Worm (Caenorhabditis elegans) whole organism, L2 larva: Measurements from ENCODE around the gene F29A7.6.
A peak's percentile ranks its signal among the peaks of the same experiment; 100 is the strongest.

Experiments used
- C34F6.9 ChIP-seq: fragments of 150-350 bp; optimal IDR thresholded peaks from 2 replicates; lab custom pipeline; 2014; ENCODE audit warnings: missing biosample characterization, missing genetic modification characterization
- F13H6.1 ChIP-seq: sonication (generic microtip); optimal IDR thresholded peaks from 2 replicates; lab custom pipeline; 2016; ENCODE audit warnings: missing genetic modification characterization, missing compliant biosample characterization
- Y55F3AM.14 ChIP-seq: fragments of 200-800 bp; sonication (Bioruptor generic); optimal IDR thresholded peaks from 2 replicates; lab custom pipeline; 2018; ENCODE audit warnings: mild to moderate bottlenecking, missing genetic modification characterization, missing compliant biosample characterization
- alr-1 ChIP-seq: fragments of 150-350 bp; optimal IDR thresholded peaks from 2 replicates; lab custom pipeline; 2014; ENCODE audit warnings: missing biosample characterization, missing genetic modification characterization
- aly-2 ChIP-seq: fragments of 150-350 bp; optimal IDR thresholded peaks from 2 replicates; lab custom pipeline; 2014; ENCODE audit warnings: missing biosample characterization, missing genetic modification characterization
- blmp-1 ChIP-seq: sonication (generic microtip); optimal IDR thresholded peaks from 2 replicates; lab custom pipeline; 2017; ENCODE audit warnings: missing genetic modification characterization, mild to moderate bottlenecking, missing compliant biosample characterization, antibody characterized with exemption, moderate library complexity; ENCODE audit not compliant: insufficient read depth
- ceh-16 ChIP-seq: fragments of 150-350 bp; optimal IDR thresholded peaks from 2 replicates; lab custom pipeline; 2014; ENCODE audit warnings: missing biosample characterization, missing genetic modification characterization
- ceh-82 ChIP-seq: fragments of 150-350 bp; optimal IDR thresholded peaks from 2 replicates; lab custom pipeline; 2014; ENCODE audit warnings: missing biosample characterization, missing genetic modification characterization
- dmd-4 ChIP-seq: sonication (generic microtip); optimal IDR thresholded peaks from 2 replicates; lab custom pipeline; 2017; ENCODE audit warnings: missing biosample characterization, missing genetic modification characterization
- fos-1 ChIP-seq: fragments of 150-350 bp; optimal IDR thresholded peaks from 2 replicates; lab custom pipeline; 2014; ENCODE audit warnings: missing biosample characterization, missing genetic modification characterization
- lin-11 ChIP-seq: fragments of 150-350 bp; sonication (generic microtip); optimal IDR thresholded peaks from 2 replicates; lab custom pipeline; 2014; ENCODE audit warnings: missing biosample characterization, missing genetic modification characterization, inconsistent platforms, mixed read lengths
- lin-13 ChIP-seq: fragments of 150-350 bp; optimal IDR thresholded peaks from 2 replicates; lab custom pipeline; 2014; ENCODE audit warnings: missing biosample characterization, missing genetic modification reagents, missing genetic modification characterization
- lin-39 ChIP-seq: fragments of 150-350 bp; optimal IDR thresholded peaks from 2 replicates; lab custom pipeline; 2014; ENCODE audit warnings: missing biosample characterization, missing genetic modification reagents, missing genetic modification characterization
- lsy-2 ChIP-seq, 2 experiments: fragments of 150-350 bp in 1 of 2; sonication (generic microtip) in 1 of 2; optimal IDR thresholded peaks; 2 replicates each; lab custom pipeline; 2014 to 2017; ENCODE audit warnings: missing biosample characterization in 2 of 2, missing genetic modification characterization in 2 of 2
- mab-5 ChIP-seq: fragments of 150-350 bp; optimal IDR thresholded peaks from 2 replicates; lab custom pipeline; 2014; ENCODE audit warnings: missing biosample characterization, missing genetic modification characterization
- mbf-1 ChIP-seq: sonication (generic microtip); optimal IDR thresholded peaks from 2 replicates; lab custom pipeline; 2017; ENCODE audit warnings: missing biosample characterization, missing genetic modification characterization
- mdl-1 ChIP-seq, 2 experiments: fragments of 150-350 bp in 1 of 2; sonication (generic microtip) in 1 of 2; optimal IDR thresholded peaks; 2 replicates each; lab custom pipeline; 2017; ENCODE audit warnings: missing biosample characterization in 2 of 2, missing genetic modification characterization in 2 of 2
- nhr-10 ChIP-seq: sonication (generic microtip); optimal IDR thresholded peaks from 2 replicates; lab custom pipeline; 2017; ENCODE audit warnings: missing biosample characterization, missing genetic modification characterization
- nhr-11 ChIP-seq: fragments of 150-350 bp; optimal IDR thresholded peaks from 2 replicates; lab custom pipeline; 2014; ENCODE audit warnings: missing biosample characterization, missing genetic modification characterization
- nhr-129 ChIP-seq: fragments of 150-350 bp; optimal IDR thresholded peaks from 2 replicates; lab custom pipeline; 2014; ENCODE audit warnings: missing biosample characterization, missing genetic modification characterization
- nhr-21 ChIP-seq: fragments of 150-350 bp; optimal IDR thresholded peaks from 2 replicates; lab custom pipeline; 2014; ENCODE audit warnings: missing biosample characterization, missing genetic modification characterization
- nhr-23 ChIP-seq: fragments of 150-350 bp; optimal IDR thresholded peaks from 2 replicates; lab custom pipeline; 2014; ENCODE audit warnings: missing biosample characterization, missing genetic modification reagents, missing genetic modification characterization
- nhr-237 ChIP-seq: fragments of 150-350 bp; optimal IDR thresholded peaks from 2 replicates; lab custom pipeline; 2014; ENCODE audit warnings: missing biosample characterization, missing genetic modification characterization
- nhr-6 ChIP-seq: fragments of 150-350 bp; optimal IDR thresholded peaks from 2 replicates; lab custom pipeline; 2014; ENCODE audit warnings: missing biosample characterization, missing genetic modification characterization
- nhr-77 ChIP-seq: fragments of 150-350 bp; optimal IDR thresholded peaks from 2 replicates; lab custom pipeline; 2014; ENCODE audit warnings: missing biosample characterization, missing genetic modification characterization
- sem-4 ChIP-seq: fragments of 150-350 bp; optimal IDR thresholded peaks from 2 replicates; lab custom pipeline; 2014; ENCODE audit warnings: missing biosample characterization, missing genetic modification reagents, missing genetic modification characterization
- skn-1 ChIP-seq: sonication (generic microtip); optimal IDR thresholded peaks from 2 replicates; lab custom pipeline; 2017; ENCODE audit warnings: missing biosample characterization, missing genetic modification characterization
- sma-9 ChIP-seq, 2 experiments: fragments of 150-350 bp in 1 of 2; sonication (generic microtip) in 1 of 2; optimal IDR thresholded peaks; 2 replicates each; lab custom pipeline; 2014 to 2016; ENCODE audit warnings: missing genetic modification characterization in 2 of 2, mild to moderate bottlenecking in 1 of 2, missing biosample characterization in 1 of 2, missing compliant biosample characterization in 1 of 2, missing genetic modification reagents in 1 of 2, moderate library complexity in 1 of 2
- snpc-4 ChIP-seq: fragments of 150-350 bp; optimal IDR thresholded peaks from 2 replicates; lab custom pipeline; 2014; ENCODE audit warnings: missing biosample characterization, missing genetic modification characterization
- unc-39 ChIP-seq: fragments of 150-350 bp; optimal IDR thresholded peaks from 2 replicates; lab custom pipeline; 2014; ENCODE audit warnings: missing biosample characterization, missing genetic modification characterization
- unc-55 ChIP-seq: fragments of 150-350 bp; sonication (generic microtip); optimal IDR thresholded peaks from 3 replicates; lab custom pipeline; 2014; ENCODE audit warnings: missing biosample characterization, missing genetic modification reagents, missing genetic modification characterization
- unc-62 ChIP-seq: fragments of 150-350 bp; optimal IDR thresholded peaks from 2 replicates; lab custom pipeline; 2014; ENCODE audit warnings: missing biosample characterization, missing genetic modification reagents, missing genetic modification characterization
- zag-1 ChIP-seq: fragments of 150-350 bp; optimal IDR thresholded peaks from 2 replicates; lab custom pipeline; 2014; ENCODE audit warnings: missing biosample characterization, missing genetic modification characterization
- ztf-1 ChIP-seq: fragments of 200-800 bp; sonication (Bioruptor generic); conservative IDR thresholded peaks from 2 replicates; pipeline ENCODE4 v1.3.6; 2022; ENCODE audit warnings: missing genetic modification characterization, missing compliant biosample characterization
- ztf-4 ChIP-seq: fragments of 150-350 bp; optimal IDR thresholded peaks from 2 replicates; lab custom pipeline; 2014; ENCODE audit warnings: missing biosample characterization, missing genetic modification characterization

Gene F29A7.6

DNA sequence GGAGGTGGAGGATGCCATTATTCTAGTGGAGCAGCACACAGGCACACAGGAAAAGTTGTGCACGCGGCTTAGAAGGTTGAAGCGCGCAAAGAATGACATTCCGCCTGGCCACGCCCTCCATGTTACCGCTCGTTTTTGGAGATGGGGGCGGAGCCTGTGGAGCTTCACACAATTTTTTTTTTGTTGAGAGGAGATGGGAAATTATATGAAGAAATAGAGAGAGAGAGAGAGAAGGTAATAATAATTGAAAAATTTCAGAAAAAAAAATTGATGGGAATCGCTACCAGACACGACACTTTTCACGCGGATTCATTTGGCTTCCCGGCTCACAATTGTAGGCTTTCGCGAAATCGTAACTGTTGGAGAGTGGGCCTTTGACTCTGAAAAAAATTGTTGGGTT, 35.1 kb downstream of the F29A7.6 start, which contains the start of gene T05A8.3:
TSS of gene T05A8.3 (minus strand) at position 101 of the 400 bp plus-strand sequence.
- TF ChIP-seq skn-1 (no peak), alr-1 (no peak), snpc-4 (tag; lab: Kevin White, UChicago) (no peak), blmp-1 (tag; lab: Kevin White, UChicago) (no peak), nhr-10 (tag; lab: Kevin White, UChicago) (no peak), Y55F3AM.14 (no peak), lsy-2 (tag; optimal IDR thresholded peaks at IDR 0.05; lab: Kevin White, UChicago) (no peak), unc-55 (GFP tag; lab: Kevin White, UChicago) (no peak), nhr-6 (no peak), nhr-237 (tag; lab: Kevin White, UChicago) (no peak), nhr-23 (tag; lab: Kevin White, UChicago) (no peak), ztf-4 (tag; lab: Kevin White, UChicago) (no peak), sem-4 (tag; lab: Kevin White, UChicago) (no peak), mab-5 (tag; lab: Kevin White, UChicago) (no peak), ceh-82 (tag; lab: Kevin White, UChicago) (no peak)

DNA sequence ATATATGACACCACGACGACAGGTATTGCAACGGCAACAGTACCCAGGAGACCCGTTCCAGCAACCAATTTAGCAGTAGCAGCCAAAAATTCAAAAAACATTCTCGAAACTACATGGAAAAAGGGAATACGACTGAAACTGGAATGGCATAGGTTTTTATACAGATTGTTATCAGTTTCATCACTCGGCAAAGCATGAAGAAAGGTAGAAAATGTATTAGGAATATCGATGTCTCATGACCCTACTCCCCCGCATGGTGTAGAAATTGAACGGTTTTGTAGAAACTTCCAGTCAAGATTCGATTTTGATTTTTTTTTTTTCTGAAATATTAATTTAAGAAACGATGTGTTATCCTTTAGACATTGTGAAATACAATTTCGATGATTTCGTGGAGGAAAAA, 41.5 kb downstream of the F29A7.6 start, which contains the start of gene T05A8.2:
TSS of gene T05A8.2 (minus strand) at position 101 of the 400 bp plus-strand sequence.
- TF ChIP-seq lin-11 (tag; lab: Kevin White, UChicago), result no peak
- TF ChIP-seq fos-1 (tag; lab: Kevin White, UChicago), result no peak

DNA sequence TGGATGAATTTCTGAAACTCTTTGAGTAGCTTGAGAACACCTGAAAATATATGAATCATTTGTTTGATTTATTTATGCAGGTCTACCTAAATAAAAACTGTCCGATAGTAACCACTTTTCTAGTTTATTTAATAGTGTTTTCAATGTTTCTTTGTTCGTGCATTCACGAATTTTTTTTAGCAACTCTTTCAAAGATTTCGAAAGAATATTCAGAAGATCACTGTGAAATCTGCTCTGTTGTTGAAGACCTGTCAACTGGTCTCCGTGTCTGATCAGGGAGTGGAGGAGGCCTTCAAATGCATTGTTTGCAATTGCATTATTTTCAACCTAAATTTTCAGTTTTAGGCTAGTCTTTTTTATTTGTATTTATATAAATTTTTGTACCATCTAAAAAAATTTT, 42.5 kb downstream of the F29A7.6 start, which contains the start of gene T05A8.1:
TSS of gene T05A8.1 (minus strand) at position 101 of the 400 bp plus-strand sequence.
- TF ChIP-seq nhr-129 (tag; lab: Kevin White, UChicago), result no peak
- TF ChIP-seq sem-4 (tag; lab: Kevin White, UChicago), result no peak
- no peak for TF ChIP-seq aly-2 (tag; lab: Kevin White, UChicago)
- TF ChIP-seq snpc-4 (tag; lab: Kevin White, UChicago), result no peak
- TF ChIP-seq ceh-16 (tag; lab: Kevin White, UChicago), result no peak
- no peak for TF ChIP-seq unc-39 (tag; lab: Kevin White, UChicago)
- TF ChIP-seq nhr-77 (tag; lab: Kevin White, UChicago), result no peak
- TF ChIP-seq mdl-1 (tag; optimal IDR thresholded peaks at IDR 0.05; lab: Kevin White, UChicago), result no peak
- no peak for TF ChIP-seq alr-1
- TF ChIP-seq ztf-4 (tag; lab: Kevin White, UChicago), result no peak
- TF ChIP-seq, all 48 proteins: peak for 0

DNA sequence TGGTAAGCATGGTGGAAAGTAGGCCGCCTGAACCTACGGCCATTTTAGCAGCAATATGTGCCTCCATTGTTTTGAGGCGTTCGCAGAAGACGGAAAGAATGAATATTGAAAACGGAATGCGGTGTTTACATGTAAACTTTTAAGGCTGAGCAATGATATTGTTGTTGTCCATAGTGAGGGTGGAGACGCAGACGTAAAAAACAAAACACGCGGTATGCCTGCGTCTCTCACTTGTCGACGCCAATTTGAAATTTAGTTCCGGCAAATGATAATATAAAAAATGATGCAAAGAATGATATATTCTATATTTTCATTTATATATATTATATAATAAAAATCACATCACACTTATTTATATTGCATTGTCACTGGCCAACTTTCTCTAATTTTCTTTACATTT, 44.5 kb downstream of the F29A7.6 start, which contains the start of gene Y47G7B.2:
TSS of gene Y47G7B.2 (minus strand) at position 143 of the 400 bp plus-strand sequence.
- TF ChIP-seq unc-55 (GFP tag; lab: Kevin White, UChicago) (peak; percentile 48), nhr-237 (tag; lab: Kevin White, UChicago) (no peak), lin-39 (tag; lab: Kevin White, UChicago) (no peak), C34F6.9 (tag; lab: Kevin White, UChicago) (peak; percentile 13), sma-9 (GFP tag; optimal IDR thresholded peaks at IDR 0.05; lab: Kevin White, UChicago) (peak; percentile 37), sma-9 (tag; optimal IDR thresholded peaks at IDR 0.05; lab: Kevin White, UChicago) (no peak), nhr-129 (tag; lab: Kevin White, UChicago) (peak; percentile 45)

DNA sequence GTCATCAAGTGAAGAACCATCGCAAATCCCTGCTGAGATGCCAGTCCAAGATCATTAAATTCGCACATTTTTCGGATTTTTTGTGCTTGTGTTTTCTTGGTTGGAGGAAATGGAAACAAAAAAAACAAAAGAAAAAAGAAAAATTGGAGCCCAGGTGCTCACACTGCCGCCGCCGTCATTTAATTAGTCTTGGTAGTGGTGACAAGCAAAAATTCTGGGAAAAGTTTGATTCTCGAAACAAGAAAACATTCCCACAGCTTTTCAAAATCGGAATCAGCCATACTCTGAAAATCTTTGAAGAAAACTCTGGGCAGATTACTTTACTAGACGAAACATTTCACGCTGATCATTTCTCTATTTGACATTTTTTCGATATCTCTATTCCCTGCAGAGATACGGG, 47.2 kb downstream of the F29A7.6 start, which contains the start of gene srh-128:
TSS of gene srh-128 (minus strand) at position 101 of the 400 bp plus-strand sequence.
- TF ChIP-seq nhr-11 (tag; lab: Kevin White, UChicago), result no peak
- no peak for TF ChIP-seq ztf-4 (tag; lab: Kevin White, UChicago)
- TF ChIP-seq unc-62 (GFP tag; lab: Kevin White, UChicago), result no peak
- no peak for TF ChIP-seq nhr-77 (tag; lab: Kevin White, UChicago)
- no peak for TF ChIP-seq lin-13
- no peak for TF ChIP-seq skn-1
- no peak for TF ChIP-seq mbf-1 (tag; lab: Kevin White, UChicago)
- no peak for TF ChIP-seq nhr-21 (tag; lab: Kevin White, UChicago)
- TF ChIP-seq blmp-1 (tag; lab: Kevin White, UChicago), result no peak
- no peak for TF ChIP-seq mab-5 (tag; lab: Kevin White, UChicago)
- TF ChIP-seq fos-1 (tag; lab: Kevin White, UChicago), result no peak
- no peak for TF ChIP-seq zag-1
- no peak for TF ChIP-seq F13H6.1 (tag; lab: Kevin White, UChicago)
- no peak for TF ChIP-seq sma-9 (GFP tag; optimal IDR thresholded peaks at IDR 0.05; lab: Kevin White, UChicago)
- no peak for TF ChIP-seq sma-9 (tag; optimal IDR thresholded peaks at IDR 0.05; lab: Kevin White, UChicago)
- no peak for TF ChIP-seq snpc-4 (tag; lab: Kevin White, UChicago)
- TF ChIP-seq dmd-4, result no peak
- TF ChIP-seq ztf-1, result no peak
